Worm (Caenorhabditis elegans) whole organism, mixed stage, embryonic: ENCODE results near the gene F07G11.3.
"Not testable (repeated sequence)": the region's sequence is repeated elsewhere in the genome, so short reads cannot be mapped to it uniquely, and the experiment has no call there.

Experiments
- ceh-39 ChIP-seq: fragments of 150-350 bp; optimal IDR thresholded peaks from 2 replicates; lab custom pipeline; 2014; ENCODE audit warnings: missing biosample characterization, missing genetic modification characterization
- cnd-1 ChIP-seq: fragments of 200-800 bp; sonication (Bioruptor generic); optimal IDR thresholded peaks from 2 replicates; lab custom pipeline; 2018; ENCODE audit warnings: mild to moderate bottlenecking, missing genetic modification characterization, missing compliant biosample characterization
- flh-1 ChIP-seq: fragments of 200-800 bp; sonication (Bioruptor generic); optimal IDR thresholded peaks from 2 replicates; lab custom pipeline; 2018; ENCODE audit warnings: mild to moderate bottlenecking, missing genetic modification characterization, moderate library complexity, missing compliant biosample characterization
- ham-2 ChIP-seq: fragments of 200-800 bp; sonication (Bioruptor generic); optimal IDR thresholded peaks from 2 replicates; lab custom pipeline; 2018; ENCODE audit warnings: mild to moderate bottlenecking, missing genetic modification characterization, missing compliant biosample characterization
- lsy-2 ChIP-seq: fragments of 150-350 bp; optimal IDR thresholded peaks from 2 replicates; lab custom pipeline; 2014; ENCODE audit warnings: missing biosample characterization, missing genetic modification characterization
- mls-2 ChIP-seq: sonication (generic microtip); optimal IDR thresholded peaks from 2 replicates; lab custom pipeline; 2016; ENCODE audit warnings: mild to moderate bottlenecking, missing genetic modification characterization, moderate library complexity, missing compliant biosample characterization
- nhr-12 ChIP-seq: fragments of 150-350 bp; optimal IDR thresholded peaks from 2 replicates; lab custom pipeline; 2014; ENCODE audit warnings: missing biosample characterization, missing genetic modification characterization
- nhr-76 ChIP-seq: sonication (generic microtip); optimal IDR thresholded peaks from 2 replicates; lab custom pipeline; 2017; ENCODE audit warnings: missing biosample characterization, missing genetic modification characterization
- tbx-8 ChIP-seq: fragments of 200-800 bp; sonication (Bioruptor generic); optimal IDR thresholded peaks from 2 replicates; lab custom pipeline; 2018; ENCODE audit warnings: mild to moderate bottlenecking, missing genetic modification characterization, moderate library complexity, missing compliant biosample characterization
- unc-120 ChIP-seq: sonication (generic microtip); optimal IDR thresholded peaks from 2 replicates; lab custom pipeline; 2017; ENCODE audit warnings: missing genetic modification characterization, missing compliant biosample characterization; ENCODE audit not compliant: poor library complexity, severe bottlenecking
- unc-39 ChIP-seq: fragments of 150-350 bp; optimal IDR thresholded peaks from 2 replicates; lab custom pipeline; 2014; ENCODE audit warnings: missing biosample characterization, missing genetic modification characterization
- unc-62 ChIP-seq: fragments of 150-350 bp; optimal IDR thresholded peaks from 2 replicates; lab custom pipeline; 2014; ENCODE audit warnings: missing biosample characterization, missing genetic modification reagents, missing genetic modification characterization
- zip-8 ChIP-seq: fragments of 150-350 bp; optimal IDR thresholded peaks from 2 replicates; lab custom pipeline; 2014; ENCODE audit warnings: missing biosample characterization, missing genetic modification characterization

Gene F07G11.3

DNA sequence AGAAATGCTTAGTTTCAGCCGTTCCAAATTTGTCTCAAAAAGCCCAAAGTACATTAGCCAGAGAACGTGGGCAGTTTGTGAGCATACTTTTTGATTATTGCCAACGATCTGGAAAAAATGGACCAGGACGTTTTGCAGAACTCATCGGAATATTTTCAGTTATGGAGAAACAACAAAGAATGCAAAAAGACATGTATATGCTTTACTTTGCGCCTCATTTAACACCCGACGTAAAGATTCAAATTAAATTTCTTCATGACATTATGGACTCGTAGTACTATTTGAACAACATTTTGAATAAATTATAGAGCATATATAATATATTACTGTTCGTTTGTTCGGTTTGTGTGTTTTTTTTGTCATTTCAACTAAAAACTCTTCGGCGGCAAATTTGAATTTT is 45.0 kb downstream of the F07G11.3 start, which contains the start of gene srh-244:
Gene srh-244, plus strand, starts transcription at position 301 of the 400 bp plus-strand sequence.
- TF ChIP-seq lsy-2 (tag; lab: Kevin White, UChicago) = no peak
- no peak for TF ChIP-seq unc-62 (GFP tag; lab: Kevin White, UChicago)
- no peak for TF ChIP-seq cnd-1 (tag; lab: Kevin White, UChicago)
- no peak for TF ChIP-seq nhr-76 (tag; lab: Kevin White, UChicago)
- no peak for TF ChIP-seq ham-2
- TF ChIP-seq tbx-8 (GFP tag; lab: Kevin White, UChicago) = no peak
- TF ChIP-seq nhr-12 (tag; lab: Kevin White, UChicago) = no peak
- TF ChIP-seq unc-120 = no peak
- TF ChIP-seq unc-39 (tag; lab: Kevin White, UChicago) = no peak

DNA sequence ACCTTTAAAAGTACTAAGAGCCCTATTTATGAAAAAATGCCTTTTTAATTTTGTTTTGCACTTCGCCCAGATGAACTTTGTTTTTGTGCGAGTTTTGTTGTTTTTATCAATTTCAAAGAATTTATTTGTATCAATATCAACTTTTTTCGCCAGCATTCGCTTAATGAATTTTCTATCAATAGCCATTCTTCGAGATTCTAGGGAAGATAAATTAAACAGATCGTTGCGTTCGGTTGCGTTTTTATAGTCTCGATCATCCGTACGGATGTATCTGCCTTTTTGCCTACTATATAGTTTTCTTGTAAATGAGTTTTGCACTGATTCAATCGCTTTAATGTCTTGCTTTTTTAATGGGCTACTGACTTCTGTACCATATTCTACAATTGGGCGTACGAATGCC is 46.9 kb downstream of the F07G11.3 start, which contains the start of gene nhr-147:
Gene nhr-147, plus strand, starts transcription at position 301 of the 400 bp plus-strand sequence.
- not testable (repeated sequence) for TF ChIP-seq ceh-39; mls-2 (tag; lab: Kevin White, UChicago); lsy-2 (tag; lab: Kevin White, UChicago)

DNA sequence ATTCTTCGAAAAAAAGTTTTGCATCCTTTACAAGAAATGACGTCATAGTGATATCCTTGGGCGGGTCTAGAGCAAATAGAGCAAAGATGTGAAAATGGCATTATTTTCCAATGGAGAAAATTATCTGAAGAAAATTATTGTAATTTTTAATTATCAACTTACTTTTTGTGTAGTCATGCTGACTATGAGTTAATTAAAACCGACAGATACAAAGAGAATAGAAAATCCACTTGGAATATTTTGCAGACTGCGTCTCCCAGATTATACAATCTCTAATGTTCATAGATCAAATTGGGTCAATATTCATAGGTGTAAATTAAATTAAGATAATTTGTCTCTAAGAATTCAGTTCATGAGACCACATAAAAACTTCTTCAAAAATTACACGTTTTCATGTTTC is 51.0 kb downstream of the F07G11.3 start, which contains the start of gene nhr-149:
Gene nhr-149, minus strand, starts transcription at position 101 of the 400 bp plus-strand sequence.
- TF ChIP-seq flh-1 (GFP tag; lab: Kevin White, UChicago) (no peak), zip-8 (tag; lab: Kevin White, UChicago) (peak; percentile 53)
- TF ChIP-seq, all 35 proteins: peak for 1
